3 worm cellular contexts compared by ENCODE assay signal in the genomic region with DNA sequence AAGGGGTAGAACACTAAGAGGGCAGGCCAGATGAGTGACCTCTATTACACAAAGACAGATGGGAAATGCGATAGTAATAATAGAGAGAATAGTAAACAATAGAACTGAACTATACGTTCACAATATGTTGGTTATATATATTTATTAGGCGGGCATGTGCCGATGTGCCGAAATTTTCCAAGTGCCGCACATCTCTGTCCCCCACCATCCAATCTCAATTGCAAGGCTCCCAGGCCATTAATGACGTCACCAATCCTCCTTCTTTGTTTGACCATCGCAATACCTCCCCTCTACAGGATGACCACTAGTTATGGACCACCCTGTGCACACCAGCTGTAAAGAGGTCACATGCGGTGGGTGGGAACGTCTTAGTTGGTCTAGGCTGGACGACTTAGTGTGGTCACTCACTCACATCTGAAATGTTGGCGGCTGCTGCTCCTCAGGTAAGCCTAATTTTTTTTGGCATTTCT.
TF ChIP-seq lines count a peak whose summit lies in the region.

A gene (plus strand): TSS at position 420 of the 470 bp plus-strand sequence.

TF ChIP-seq in whole organism, early embryonic, 17 proteins besides CTCF, POLR2A, EP300 and RAD21:
- peak; percentile 60 for TF ChIP-seq hmg-4 (GFP tag; optimal IDR thresholded peaks at IDR 0.05; lab: Kevin White, UChicago)
- 0 out of 2 replicates have a peak, but pooled peaks have one; percentile 37 for TF ChIP-seq tbx-11 (GFP tag; IDR thresholded peaks at IDR 0.05; lab: Robert Waterston, UW)
- no peak for TF ChIP-seq hnd-1 (tag; optimal IDR thresholded peaks at IDR 0.05; lab: Kevin White, UChicago)
- no peak for TF ChIP-seq tra-4 (tag; optimal IDR thresholded peaks at IDR 0.05; lab: Kevin White, UChicago)
TF ChIP-seq in whole organism, early embryonic: peak in this region for 2.

TF ChIP-seq in whole organism, late embryonic, 69 proteins besides CTCF, POLR2A, EP300 and RAD21:
- TF ChIP-seq pha-2 (tag; optimal IDR thresholded peaks at IDR 0.05; lab: Kevin White, UChicago): no peak
- peak; percentile 13 for TF ChIP-seq tbx-2 (tag; optimal IDR thresholded peaks at IDR 0.05; lab: Kevin White, UChicago)
- TF ChIP-seq lin-11 (tag; optimal IDR thresholded peaks at IDR 0.05; lab: Kevin White, UChicago): no peak
- no peak for TF ChIP-seq Y22D7AL.16 (tag; optimal IDR thresholded peaks at IDR 0.05; lab: Kevin White, UChicago)
- TF ChIP-seq sox-4 (tag; optimal IDR thresholded peaks at IDR 0.05; lab: Kevin White, UChicago): no peak
- TF ChIP-seq sdc-2 (tag; optimal IDR thresholded peaks at IDR 0.05; lab: Kevin White, UChicago): no peak
- no peak for TF ChIP-seq dmd-4 (tag; optimal IDR thresholded peaks at IDR 0.05; lab: Kevin White, UChicago; ENCODE audit: borderline replicate concordance)
- TF ChIP-seq ceh-14 (tag; optimal IDR thresholded peaks at IDR 0.05; lab: Kevin White, UChicago): no peak
- peak; percentile 51 for TF ChIP-seq sox-2 (GFP tag; IDR thresholded peaks at IDR 0.05; lab: Robert Waterston, UW)
- TF ChIP-seq odd-2 (tag; optimal IDR thresholded peaks at IDR 0.05; lab: Kevin White, UChicago): no peak
- no peak for TF ChIP-seq K02D7.2 (tag; optimal IDR thresholded peaks at IDR 0.05; lab: Kevin White, UChicago)
- TF ChIP-seq C38D4.7 (GFP tag; optimal IDR thresholded peaks at IDR 0.05; lab: Kevin White, UChicago): no peak
- no peak for TF ChIP-seq nhr-11 (tag; optimal IDR thresholded peaks at IDR 0.05; lab: Kevin White, UChicago)
- no peak for TF ChIP-seq pha-4 (tag; optimal IDR thresholded peaks at IDR 0.05; lab: Kevin White, UChicago)
- TF ChIP-seq ref-2 (tag; optimal IDR thresholded peaks at IDR 0.05; lab: Kevin White, UChicago): peak; percentile 38
- TF ChIP-seq ama-1 (optimal IDR thresholded peaks at IDR 0.05; lab: Kevin White, UChicago): no peak
- TF ChIP-seq ceh-48 (tag; optimal IDR thresholded peaks at IDR 0.05; lab: Kevin White, UChicago): no peak
- no peak for TF ChIP-seq syd-9 (tag; optimal IDR thresholded peaks at IDR 0.05; lab: Kevin White, UChicago)
- TF ChIP-seq pax-1 (tag; optimal IDR thresholded peaks at IDR 0.05; lab: Kevin White, UChicago): no peak
- peak; percentile 25 for TF ChIP-seq hlh-30 (tag; optimal IDR thresholded peaks at IDR 0.05; lab: Kevin White, UChicago; ENCODE audit: insufficient read depth)
- TF ChIP-seq elt-4 (tag; optimal IDR thresholded peaks at IDR 0.05; lab: Kevin White, UChicago): no peak
- no peak for TF ChIP-seq tbx-7 (tag; optimal IDR thresholded peaks at IDR 0.05; lab: Kevin White, UChicago)
- TF ChIP-seq ceh-30 (tag; optimal IDR thresholded peaks at IDR 0.05; lab: Kevin White, UChicago): no peak
- TF ChIP-seq ceh-34 (tag; optimal IDR thresholded peaks at IDR 0.05; lab: Kevin White, UChicago): peak; percentile 13
- no peak for TF ChIP-seq ttx-3 (tag; optimal IDR thresholded peaks at IDR 0.05; lab: Kevin White, UChicago)

TF ChIP-seq in whole organism, mixed stage, embryonic, 35 proteins besides CTCF, POLR2A, EP300 and RAD21:
- no peak for TF ChIP-seq ceh-39 (tag; optimal IDR thresholded peaks at IDR 0.05; lab: Kevin White, UChicago)
- no peak for TF ChIP-seq drap-1 (GFP tag; optimal IDR thresholded peaks at IDR 0.05; lab: Kevin White, UChicago)
- TF ChIP-seq mep-1 (tag; optimal IDR thresholded peaks at IDR 0.05; lab: Kevin White, UChicago): no peak
- no peak for TF ChIP-seq ceh-43 (GFP tag; optimal IDR thresholded peaks at IDR 0.05; lab: Kevin White, UChicago)
- TF ChIP-seq unc-120 (tag; optimal IDR thresholded peaks at IDR 0.05; lab: Kevin White, UChicago; ENCODE audit: poor library complexity, severe bottlenecking): no peak
- peak; percentile 67 for TF ChIP-seq zip-8 (tag; optimal IDR thresholded peaks at IDR 0.05; lab: Kevin White, UChicago)
- TF ChIP-seq lin-13 (tag; optimal IDR thresholded peaks at IDR 0.05; lab: Kevin White, UChicago): no peak
- TF ChIP-seq nhr-28 (tag; optimal IDR thresholded peaks at IDR 0.05; lab: Kevin White, UChicago): no peak
- TF ChIP-seq cnd-1 (tag; optimal IDR thresholded peaks at IDR 0.05; lab: Kevin White, UChicago): peak; percentile 60
- no peak for TF ChIP-seq blmp-1 (tag; optimal IDR thresholded peaks at IDR 0.05; lab: Kevin White, UChicago)
- TF ChIP-seq nhr-2 (tag; optimal IDR thresholded peaks at IDR 0.05; lab: Kevin White, UChicago): peak; percentile 32
- TF ChIP-seq pha-4 (tag; optimal IDR thresholded peaks at IDR 0.05; lab: Kevin White, UChicago): no peak
- TF ChIP-seq nhr-76 (tag; optimal IDR thresholded peaks at IDR 0.05; lab: Kevin White, UChicago): no peak
- TF ChIP-seq mls-2 (tag; optimal IDR thresholded peaks at IDR 0.05; lab: Kevin White, UChicago): peak; percentile 38
